Worm (Caenorhabditis elegans): ENCODE data around the gene F45D3.3.

DNA sequence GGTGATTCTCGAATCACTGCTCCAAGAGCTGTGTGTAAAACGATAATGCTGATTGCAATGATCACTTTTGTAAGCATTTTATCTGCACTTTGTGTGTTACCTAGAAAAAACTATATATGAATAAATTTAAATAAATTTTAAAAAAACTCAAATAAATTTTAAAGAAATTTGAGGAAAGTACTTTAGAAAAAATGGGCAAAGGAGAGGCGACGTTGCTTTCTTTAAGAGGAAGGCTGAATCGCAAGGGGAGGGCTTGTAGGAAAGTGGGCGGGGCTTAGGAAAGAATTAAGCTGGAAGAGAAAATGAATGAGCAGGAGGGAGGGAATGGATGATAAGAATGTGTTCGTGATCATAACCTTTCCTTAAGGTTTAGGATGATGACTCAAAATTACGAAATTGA is 17.7 kb upstream of the F45D3.3 start, which contains the start of gene E02A10.4:
- TF ChIP-seq ztf-11 (tag; optimal IDR thresholded peaks at IDR 0.05) (no peak), lsy-2 (tag; optimal IDR thresholded peaks at IDR 0.05) (no peak), mls-2 (tag; optimal IDR thresholded peaks at IDR 0.05) (no peak), snpc-4 (tag; optimal IDR thresholded peaks at IDR 0.05) (no peak), unc-62 (GFP tag; optimal IDR thresholded peaks at IDR 0.05) (no peak), elt-1 (tag; optimal IDR thresholded peaks at IDR 0.05; ENCODE audit: borderline replicate concordance, insufficient read depth) (no peak), elt-3 (tag; optimal IDR thresholded peaks at IDR 0.05) (no peak)

Measured in whole organism, mixed stage, embryonic.